Fruit fly (Drosophila melanogaster): ENCODE measurements around the gene CG17329.

dm6 chr2L:16268107-16268539 lies 23.0 kb upstream of the CG17329 start:
- TF ChIP-seq psq (optimal IDR thresholded peaks at IDR 0.05), result no peak
- TF ChIP-seq h (optimal IDR thresholded peaks at IDR 0.05), result no peak
- no peak for TF ChIP-seq Myc (optimal IDR thresholded peaks at IDR 0.05)

Measured in Kc167 (cell line).